Fruit fly (Drosophila melanogaster) whole organism, embryonic: ENCODE measurements around the gene Rab8.

Source experiments
- Antp ChIP-seq: fragments of 200-800 bp; sonication (Bioruptor generic); optimal IDR thresholded peaks from 3 replicates; lab custom pipeline; 2016; ENCODE audit warnings: missing biosample characterization, missing genetic modification characterization
- Blimp-1 ChIP-seq: fragments of 200-800 bp; sonication (Bioruptor generic); optimal IDR thresholded peaks from 3 replicates; lab custom pipeline; 2018; ENCODE audit warnings: missing biosample characterization, missing genetic modification characterization, mild to moderate bottlenecking, moderate library complexity, missing genetic modification reagents
- CG12071 ChIP-seq: fragments of 200-800 bp; sonication (Bioruptor generic); optimal IDR thresholded peaks from 3 replicates; lab custom pipeline; 2018; ENCODE audit warnings: missing biosample characterization, mild to moderate bottlenecking, missing genetic modification characterization
- CG12104 ChIP-seq: fragments of 200-800 bp; sonication (Bioruptor generic); optimal IDR thresholded peaks from 3 replicates; lab custom pipeline; 2016; ENCODE audit warnings: missing biosample characterization, missing genetic modification characterization
- CG12236 ChIP-seq: fragments of 200-800 bp; sonication (Bioruptor generic); optimal IDR thresholded peaks from 2 replicates; lab custom pipeline; 2016; ENCODE audit warnings: missing biosample characterization, missing genetic modification characterization
- CG12299 ChIP-seq: fragments of 200-800 bp; sonication (Bioruptor generic); optimal IDR thresholded peaks from 2 replicates; lab custom pipeline; 2018; ENCODE audit warnings: missing biosample characterization, mild to moderate bottlenecking, missing genetic modification characterization
- CG13296 ChIP-seq: fragments of 200-800 bp; sonication (Bioruptor generic); optimal IDR thresholded peaks from 3 replicates; lab custom pipeline; 2018; ENCODE audit warnings: missing biosample characterization, mild to moderate bottlenecking, missing genetic modification characterization
- CG13894 ChIP-seq: fragments of 200-800 bp; sonication (Bioruptor generic); optimal IDR thresholded peaks from 3 replicates; lab custom pipeline; 2018; ENCODE audit warnings: missing biosample characterization, mild to moderate bottlenecking, missing genetic modification characterization, moderate library complexity
- CG14050 ChIP-seq: fragments of 200-800 bp; sonication (Bioruptor generic); IDR thresholded peaks from 3 replicates; pipeline ENCODE4 v1.3.6; 2022; ENCODE audit warnings: missing biosample characterization, missing genetic modification characterization
- CG16815 ChIP-seq: fragments of 200-800 bp; sonication (Bioruptor generic); optimal IDR thresholded peaks from 3 replicates; lab custom pipeline; 2017; ENCODE audit warnings: missing biosample characterization, mild to moderate bottlenecking, missing genetic modification characterization
- CG17359 ChIP-seq: fragments of 200-800 bp; sonication (Bioruptor generic); optimal IDR thresholded peaks from 3 replicates; lab custom pipeline; 2018; ENCODE audit warnings: missing biosample characterization, mild to moderate bottlenecking, missing genetic modification characterization, moderate library complexity
- CG17385 ChIP-seq: fragments of 200-800 bp; sonication (Bioruptor generic); optimal IDR thresholded peaks from 3 replicates; lab custom pipeline; 2018; ENCODE audit warnings: missing biosample characterization, mild to moderate bottlenecking, missing genetic modification characterization
- CG18262 ChIP-seq: fragments of 200-800 bp; optimal IDR thresholded peaks from 3 replicates; lab custom pipeline; 2019; ENCODE audit warnings: missing biosample characterization, mild to moderate bottlenecking, missing genetic modification characterization, moderate library complexity
- CG18599 ChIP-seq: fragments of 200-800 bp; sonication (Bioruptor generic); optimal IDR thresholded peaks from 3 replicates; lab custom pipeline; 2017; ENCODE audit warnings: missing biosample characterization, missing genetic modification characterization, mild to moderate bottlenecking, moderate library complexity, missing genetic modification reagents
- CG31365 ChIP-seq: fragments of 200-800 bp; sonication (Bioruptor generic); optimal IDR thresholded peaks from 2 replicates; lab custom pipeline; 2018; ENCODE audit warnings: missing biosample characterization, mild to moderate bottlenecking, missing genetic modification characterization
- CG33213 ChIP-seq: fragments of 200-800 bp; sonication (Bioruptor generic); optimal IDR thresholded peaks from 3 replicates; lab custom pipeline; 2016; ENCODE audit warnings: missing biosample characterization, missing genetic modification characterization
- CG5180 ChIP-seq: fragments of 200-800 bp; sonication (Bioruptor generic); optimal IDR thresholded peaks from 3 replicates; lab custom pipeline; 2017; ENCODE audit warnings: missing biosample characterization, missing genetic modification characterization, mild to moderate bottlenecking, moderate library complexity, missing genetic modification reagents
- CG6813 ChIP-seq: fragments of 200-800 bp; sonication (Bioruptor generic); optimal IDR thresholded peaks from 2 replicates; lab custom pipeline; 2017; ENCODE audit warnings: missing biosample characterization, missing genetic modification characterization, mild to moderate bottlenecking, moderate library complexity, missing genetic modification reagents
- CG9817 ChIP-seq: fragments of 200-800 bp; sonication (Bioruptor generic); optimal IDR thresholded peaks from 2 replicates; lab custom pipeline; 2018; ENCODE audit warnings: missing biosample characterization, mild to moderate bottlenecking, missing genetic modification characterization, moderate library complexity
- E2f2 ChIP-seq: fragments of 200-800 bp; sonication (Bioruptor generic); IDR thresholded peaks from 2 replicates; pipeline ENCODE4 v1.3.6; 2022; ENCODE audit warnings: missing biosample characterization, missing genetic modification characterization
- Gug ChIP-seq: fragments of 200-800 bp; sonication (Bioruptor generic); IDR thresholded peaks from 4 replicates; pipeline ENCODE4 v1.3.6; 2022; ENCODE audit warnings: missing biosample characterization, missing genetic modification characterization
- HHEX ChIP-seq: fragments of 200-800 bp; sonication (Bioruptor generic); optimal IDR thresholded peaks from 3 replicates; lab custom pipeline; 2017; ENCODE audit warnings: missing biosample characterization, mild to moderate bottlenecking, missing genetic modification characterization, missing genetic modification reagents
- Hey ChIP-seq: fragments of 200-800 bp; sonication (Bioruptor generic); optimal IDR thresholded peaks from 3 replicates; lab custom pipeline; 2018; ENCODE audit warnings: missing biosample characterization, mild to moderate bottlenecking, missing genetic modification characterization
- Jarid2 ChIP-seq: fragments of 200-800 bp; sonication (Bioruptor generic); optimal IDR thresholded peaks from 3 replicates; lab custom pipeline; 2017; ENCODE audit warnings: mild to moderate bottlenecking, missing biosample characterization, missing genetic modification reagents, missing genetic modification characterization
- NFAT ChIP-seq: fragments of 200-800 bp; sonication (Bioruptor generic); IDR thresholded peaks from 2 replicates; pipeline ENCODE4 v1.3.6; 2022; ENCODE audit warnings: missing biosample characterization, missing genetic modification characterization
- NK7.1 ChIP-seq: fragments of 200-800 bp; sonication (Bioruptor generic); optimal IDR thresholded peaks from 3 replicates; lab custom pipeline; 2016; ENCODE audit warnings: missing biosample characterization, missing genetic modification characterization
- Oli ChIP-seq: fragments of 200-800 bp; sonication (Bioruptor generic); optimal IDR thresholded peaks from 2 replicates; lab custom pipeline; 2018; ENCODE audit warnings: missing biosample characterization, mild to moderate bottlenecking, missing genetic modification characterization, moderate library complexity
- PHDP ChIP-seq: fragments of 200-800 bp; sonication (Bioruptor generic); optimal IDR thresholded peaks from 3 replicates; lab custom pipeline; 2018; ENCODE audit warnings: missing biosample characterization, mild to moderate bottlenecking, missing genetic modification characterization, moderate library complexity
- Side ChIP-seq: fragments of 200-800 bp; sonication (Bioruptor generic); optimal IDR thresholded peaks from 2 replicates; lab custom pipeline; 2016; ENCODE audit warnings: missing biosample characterization, missing genetic modification characterization
- Spps ChIP-seq: fragments of 200-800 bp; sonication (Bioruptor generic); optimal IDR thresholded peaks from 2 replicates; lab custom pipeline; 2018; ENCODE audit warnings: missing biosample characterization, mild to moderate bottlenecking, missing genetic modification characterization
- en ChIP-seq: fragments of 200-800 bp; sonication (Bioruptor generic); optimal IDR thresholded peaks from 2 replicates; lab custom pipeline; 2016; ENCODE audit warnings: missing biosample characterization, missing genetic modification characterization
- eyg ChIP-seq: fragments of 200-800 bp; sonication (Bioruptor generic); optimal IDR thresholded peaks from 3 replicates; lab custom pipeline; 2016; ENCODE audit warnings: missing biosample characterization, missing genetic modification characterization
- fd3F ChIP-seq: fragments of 200-800 bp; sonication (Bioruptor generic); optimal IDR thresholded peaks from 2 replicates; lab custom pipeline; 2018; ENCODE audit warnings: missing biosample characterization, mild to moderate bottlenecking, missing genetic modification characterization, moderate library complexity
- gcm2 ChIP-seq: fragments of 200-800 bp; sonication (Bioruptor generic); optimal IDR thresholded peaks from 2 replicates; lab custom pipeline; 2016; ENCODE audit warnings: missing biosample characterization, missing genetic modification characterization
- maf-S ChIP-seq: fragments of 200-800 bp; sonication (Bioruptor generic); optimal IDR thresholded peaks from 2 replicates; lab custom pipeline; 2016; ENCODE audit warnings: missing biosample characterization, missing genetic modification characterization
- org-1 ChIP-seq: fragments of 200-800 bp; sonication (Bioruptor generic); optimal IDR thresholded peaks from 2 replicates; lab custom pipeline; 2017; ENCODE audit warnings: missing biosample characterization, missing genetic modification characterization
- pnt ChIP-seq: fragments of 200-800 bp; sonication (Bioruptor generic); optimal IDR thresholded peaks from 3 replicates; lab custom pipeline; 2016; ENCODE audit warnings: missing biosample characterization, missing genetic modification characterization
- run ChIP-seq: fragments of 200-800 bp; sonication (Bioruptor generic); optimal IDR thresholded peaks from 3 replicates; lab custom pipeline; 2018; ENCODE audit warnings: missing biosample characterization, mild to moderate bottlenecking, missing genetic modification characterization
- ssp ChIP-seq: fragments of 200-800 bp; sonication (Bioruptor generic); IDR thresholded peaks from 2 replicates; pipeline ENCODE4 v1.3.6; 2022; ENCODE audit warnings: missing biosample characterization, missing genetic modification characterization
- tup ChIP-seq: fragments of 200-800 bp; sonication (Bioruptor generic); optimal IDR thresholded peaks from 2 replicates; lab custom pipeline; 2016; ENCODE audit warnings: missing biosample characterization, mild to moderate bottlenecking, missing genetic modification characterization, moderate library complexity
- unpg ChIP-seq: fragments of 200-800 bp; sonication (Bioruptor generic); optimal IDR thresholded peaks from 3 replicates; lab custom pipeline; 2018; ENCODE audit warnings: missing biosample characterization, mild to moderate bottlenecking, missing genetic modification characterization, moderate library complexity

Gene Rab8

DNA sequence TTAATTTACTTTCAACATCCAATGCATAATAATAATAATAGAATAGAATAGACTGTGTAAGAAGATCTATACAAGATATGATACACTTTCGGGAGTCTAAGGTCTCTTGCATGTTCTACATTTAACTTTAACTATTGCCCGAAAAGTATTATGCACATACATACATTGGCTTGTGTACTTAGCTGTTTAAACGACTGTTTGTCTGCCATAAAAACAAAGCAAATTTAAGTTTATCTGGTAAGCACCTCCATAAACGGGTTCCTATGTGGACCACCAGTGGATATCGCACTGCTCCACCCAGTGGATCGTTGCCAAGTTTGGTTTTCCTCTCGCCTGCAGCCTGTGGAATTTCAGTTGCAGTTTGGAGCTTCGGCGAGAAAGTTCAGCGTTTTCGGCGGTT lies 23.9 kb downstream of the Rab8 start (continued):
- TF ChIP-seq NFAT (GFP tag; lab: Robert Waterston, UW) = no peak
- peak; percentile 42 for TF ChIP-seq PHDP (tag; lab: Kevin White, UChicago)
- peak; percentile 34 for TF ChIP-seq NK7.1 (GFP tag; lab: Kevin White, UChicago)
- TF ChIP-seq tup (GFP tag; lab: Kevin White, UChicago) = no peak
- no peak for TF ChIP-seq Oli
- no peak for TF ChIP-seq pnt
- peak; percentile 17 for TF ChIP-seq fd3F (GFP tag; lab: Kevin White, UChicago)
- TF ChIP-seq CG33213 (GFP tag; lab: Kevin White, UChicago) = no peak
- peak; percentile 41 for TF ChIP-seq HHEX (GFP tag; lab: Kevin White, UChicago)
- no peak for TF ChIP-seq CG16815 (GFP tag; lab: Kevin White, UChicago)
- TF ChIP-seq CG18599 (GFP tag; lab: Kevin White, UChicago) = peak; percentile 55
- TF ChIP-seq CG6813 (GFP tag; lab: Kevin White, UChicago) = peak; percentile 49
- peak; percentile 29 for TF ChIP-seq CG17359 (tag; lab: Kevin White, UChicago)
- TF ChIP-seq CG18262 (tag; lab: Kevin White, UChicago) = no peak
- no peak for TF ChIP-seq gcm2 (GFP tag; lab: Kevin White, UChicago)
- TF ChIP-seq run (tag; lab: Kevin White, UChicago) = peak; percentile 25
- no peak for TF ChIP-seq Spps
- TF ChIP-seq eyg (GFP tag; lab: Kevin White, UChicago) = peak; percentile 61
- TF ChIP-seq CG13894 (tag; lab: Kevin White, UChicago) = peak; percentile 9
- TF ChIP-seq CG13296 = peak; percentile 67
- TF ChIP-seq en (GFP tag; lab: Kevin White, UChicago) = peak; percentile 14
- TF ChIP-seq CG9817 (tag; lab: Kevin White, UChicago) = peak; percentile 10
- peak; percentile 71 for TF ChIP-seq CG12071 (GFP tag; lab: Kevin White, UChicago)
- TF ChIP-seq Jarid2 (GFP tag; lab: Kevin White, UChicago) = no peak
- TF ChIP-seq Gug (GFP tag; lab: Robert Waterston, UW) = no peak
- TF ChIP-seq CG17385 (GFP tag; lab: Kevin White, UChicago) = peak; percentile 14
- no peak for TF ChIP-seq maf-S (GFP tag; lab: Kevin White, UChicago)
- TF ChIP-seq CG12236 (GFP tag; lab: Kevin White, UChicago) = no peak
- TF ChIP-seq CG14050 (GFP tag; lab: Robert Waterston, UW) = no peak
- TF ChIP-seq CG5180 (GFP tag; lab: Kevin White, UChicago) = peak; percentile 24
- peak; percentile 52 for TF ChIP-seq unpg (GFP tag; lab: Kevin White, UChicago)
- TF ChIP-seq ssp (GFP tag; lab: Robert Waterston, UW) = no peak
- no peak for TF ChIP-seq E2f2 (GFP tag; lab: Robert Waterston, UW)
- TF ChIP-seq org-1 (GFP tag; lab: Kevin White, UChicago) = peak; percentile 38
- TF ChIP-seq Blimp-1 (GFP tag; lab: Kevin White, UChicago) = no peak
- peak; percentile 30 for TF ChIP-seq CG31365
- peak; percentile 10 for TF ChIP-seq Antp (GFP tag; lab: Kevin White, UChicago)
- TF ChIP-seq Side (GFP tag; lab: Kevin White, UChicago) = peak; percentile 3
- no peak for TF ChIP-seq Hey
- TF ChIP-seq CG12104 (GFP tag; lab: Kevin White, UChicago) = no peak
- peak; percentile 29 for TF ChIP-seq CG12299 (tag; lab: Kevin White, UChicago)
